Worm (Caenorhabditis elegans): ENCODE results near the gene Y6D1A.1.

Gene Y6D1A.1

ce11 chrII:11842766-11843165 lies 19.4 kb upstream of the Y6D1A.1 start:
- TF ChIP-seq T26A8.4 (GFP tag; IDR thresholded peaks at IDR 0.05) (0 out of 2 replicates have a peak, but pooled peaks have one; percentile 23), nhr-77 (tag; optimal IDR thresholded peaks at IDR 0.05) (no peak)

- TF ChIP-seq lim-7 (GFP tag; IDR thresholded peaks at IDR 0.05), result no peak
- TF ChIP-seq D1046.2 (GFP tag; IDR thresholded peaks at IDR 0.05), result no peak
- TF ChIP-seq nhr-10 (tag; optimal IDR thresholded peaks at IDR 0.05), result no peak
- TF ChIP-seq spr-1 (tag; optimal IDR thresholded peaks at IDR 0.05), result no peak
- no peak for TF ChIP-seq Y105C5A.15 (GFP tag; IDR thresholded peaks at IDR 0.05)
- TF ChIP-seq aha-1 (tag), result no peak
- no peak for TF ChIP-seq Y48G9A.11 (GFP tag; IDR thresholded peaks at IDR 0.05)
- no peak for TF ChIP-seq lir-3 (tag; optimal IDR thresholded peaks at IDR 0.05)
- no peak for TF ChIP-seq ztf-7 (tag; optimal IDR thresholded peaks at IDR 0.05)
- TF ChIP-seq snpc-1.2 (GFP tag; IDR thresholded peaks at IDR 0.05), result no peak
- no peak for TF ChIP-seq lin-29 (GFP tag; IDR thresholded peaks at IDR 0.05)
- TF ChIP-seq ama-1 (optimal IDR thresholded peaks at IDR 0.05), result no peak
- TF ChIP-seq ZK546.5 (tag; optimal IDR thresholded peaks at IDR 0.05), result no peak
These were observed 18.9 kb upstream of the Y6D1A.1 start, which contains the start of gene T27D12.1 for ce11 chrII:11842317-11842716. T27D12.1 (plus strand) TSS chrII:11842617.

ce11 chrII:11841653-11842052 lies 18.2 kb upstream of the Y6D1A.1 start:
- peak; percentile 66 for TF ChIP-seq nhr-48 (tag; optimal IDR thresholded peaks at IDR 0.05)
- peak; percentile 21 for TF ChIP-seq hlh-30 (tag; optimal IDR thresholded peaks at IDR 0.05; ENCODE audit: insufficient read depth)
- 0 out of 2 replicates have a peak, but pooled peaks have one; percentile 23 for TF ChIP-seq mxl-2 (GFP tag; conservative IDR thresholded peaks at IDR 0.05)
- TF ChIP-seq unc-130 (GFP tag; optimal IDR thresholded peaks at IDR 0.05), result no peak
- peak in 1 of 2 experiments; percentile 53 for TF ChIP-seq unc-62 (GFP tag; optimal IDR thresholded peaks at IDR 0.05 in 1 of 2)
- TF ChIP-seq unc-62 (tag; optimal IDR thresholded peaks at IDR 0.05), result no peak
- TF ChIP-seq hlh-11 (tag; optimal IDR thresholded peaks at IDR 0.05), result peak; percentile 69
- TF ChIP-seq dmd-6 (GFP tag; IDR thresholded peaks at IDR 0.05), result peak; percentile 55
- no peak for TF ChIP-seq ZK337.2 (GFP tag; IDR thresholded peaks at IDR 0.05)

ce11 chrII:11839116-11839515 lies 15.7 kb upstream of the Y6D1A.1 start:
- TF ChIP-seq cey-2 (tag; optimal IDR thresholded peaks at IDR 0.05; ENCODE audit: borderline replicate concordance, insufficient read depth), result no peak
- no peak for TF ChIP-seq dmd-9 (GFP tag; IDR thresholded peaks at IDR 0.05)
- TF ChIP-seq aha-1 (tag), result peak; percentile 73
- no peak for TF ChIP-seq duxl-1 (tag; optimal IDR thresholded peaks at IDR 0.05; ENCODE audit: poor library complexity)
- peak in 1 of 2 experiments; percentile 30 for TF ChIP-seq lsy-2 (tag; optimal IDR thresholded peaks at IDR 0.05)
- no peak for TF ChIP-seq skn-1 (tag; optimal IDR thresholded peaks at IDR 0.05)
- TF ChIP-seq mxl-3 (GFP tag; optimal IDR thresholded peaks at IDR 0.05), result no peak
- peak; percentile 10 for TF ChIP-seq hlh-30 (tag; optimal IDR thresholded peaks at IDR 0.05; ENCODE audit: insufficient read depth)
- no peak for TF ChIP-seq dve-1 (tag; optimal IDR thresholded peaks at IDR 0.05; ENCODE audit: insufficient read depth)
- TF ChIP-seq mes-2 (tag; optimal IDR thresholded peaks at IDR 0.05; ENCODE audit: poor library complexity, severe bottlenecking), result no peak

DNA sequence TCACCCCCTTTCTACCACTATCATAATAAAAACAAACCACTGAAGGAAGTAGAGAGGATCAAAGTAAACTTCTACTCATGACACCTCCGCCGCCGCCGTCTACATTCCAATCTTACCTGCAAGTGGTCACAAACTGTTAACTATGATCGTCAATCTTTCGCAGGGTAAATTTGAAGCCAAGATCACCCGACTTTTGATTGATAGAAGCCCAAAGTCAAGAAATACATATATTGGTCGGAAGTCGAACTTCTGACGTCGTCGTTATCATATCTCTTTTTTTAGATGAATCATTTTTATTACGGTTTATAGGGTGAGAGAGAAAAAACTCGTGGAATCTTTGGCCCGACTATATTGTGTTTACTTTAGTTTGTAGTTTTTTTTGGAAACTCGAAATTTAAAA lies 14.9 kb upstream of the Y6D1A.1 start:
- peak; percentile 75; the same call in 1 of the 2 replicates for TF ChIP-seq tra-1 (GFP tag; IDR thresholded peaks at IDR 0.05)
- no peak for TF ChIP-seq ceh-20 (GFP tag; IDR thresholded peaks at IDR 0.05)
- TF ChIP-seq nhr-11 (tag; optimal IDR thresholded peaks at IDR 0.05), result no peak
- TF ChIP-seq hlh-30 (tag; optimal IDR thresholded peaks at IDR 0.05; ENCODE audit: insufficient read depth), result peak; percentile 18
- TF ChIP-seq dmd-6 (GFP tag; IDR thresholded peaks at IDR 0.05), result peak; percentile 39
- TF ChIP-seq lsy-2 (tag; optimal IDR thresholded peaks at IDR 0.05), result peak in 1 of 2 experiments; percentile 33
- peak; percentile 33 for TF ChIP-seq mep-1 (tag; optimal IDR thresholded peaks at IDR 0.05)
- peak; percentile 56 to 66 for TF ChIP-seq mdl-1 (tag; optimal IDR thresholded peaks at IDR 0.05)
- TF ChIP-seq madf-9 (GFP tag; conservative IDR thresholded peaks at IDR 0.05), result no peak
- peak; percentile 68 for TF ChIP-seq nhr-48 (tag; optimal IDR thresholded peaks at IDR 0.05)
- TF ChIP-seq nhr-25 (tag; optimal IDR thresholded peaks at IDR 0.05; ENCODE audit: borderline replicate concordance, insufficient read depth), result peak; percentile 45
- peak; percentile 21 for TF ChIP-seq nhr-28 (tag; optimal IDR thresholded peaks at IDR 0.05)
- TF ChIP-seq hlh-11 (tag; optimal IDR thresholded peaks at IDR 0.05), result peak; percentile 65
